Fruit fly (Drosophila melanogaster): Measurements from ENCODE around the gene Trmt61.
A peak's percentile ranks its signal among the peaks of the same experiment; 100 is the strongest.

Gene Trmt61

DNA sequence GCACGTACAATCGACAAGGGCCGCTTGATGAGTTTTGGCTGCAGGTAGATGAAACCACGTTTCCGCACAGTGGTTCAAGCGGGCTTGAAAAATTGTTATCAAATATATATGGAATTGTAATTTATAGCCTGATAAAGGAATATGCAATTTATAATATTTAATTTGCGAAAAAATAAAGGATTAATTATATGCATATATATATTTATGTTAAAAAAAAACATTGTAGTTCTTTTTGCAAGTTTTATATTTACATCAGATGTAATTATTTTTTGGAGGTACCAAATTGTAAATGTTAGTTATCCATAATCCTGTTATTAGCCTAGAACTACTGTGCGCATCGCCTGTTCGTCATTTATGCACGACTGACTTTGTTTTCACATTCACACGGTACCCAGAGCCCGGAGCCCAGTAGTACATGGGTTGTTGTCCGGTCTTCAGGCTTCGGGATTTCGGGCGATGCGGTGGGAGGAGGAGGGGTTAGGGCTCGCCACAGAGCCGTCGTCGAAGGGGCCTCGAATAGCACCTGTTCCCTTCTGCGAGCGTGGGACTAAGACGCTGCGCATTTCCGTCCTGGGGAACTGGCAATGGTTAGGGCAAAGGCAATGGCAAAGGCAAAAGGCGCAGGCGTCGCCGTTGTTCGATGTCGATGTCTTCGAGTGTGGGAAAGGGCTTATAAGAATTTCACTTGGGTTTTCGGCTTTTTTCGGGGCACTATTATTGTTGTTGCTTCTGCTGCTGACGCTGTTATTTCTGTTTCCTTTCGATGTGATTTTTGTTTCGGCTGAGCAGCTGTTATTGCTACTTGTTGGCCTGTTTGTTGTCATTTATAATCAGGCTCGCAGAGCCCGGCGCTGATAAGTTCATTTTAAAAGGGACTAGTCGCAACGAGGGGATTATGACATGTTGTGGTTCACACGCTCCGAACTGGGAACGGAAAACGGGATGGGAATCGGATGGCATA is 41.2 kb upstream of the Trmt61 start (continued):
- peak; percentile 1 for TF ChIP-seq fd3F (GFP tag; optimal IDR thresholded peaks at IDR 0.05)
- no peak for TF ChIP-seq Med (GFP tag)
- TF ChIP-seq Lim3 (GFP tag; IDR thresholded peaks at IDR 0.05): no peak
- TF ChIP-seq chn (GFP tag; optimal IDR thresholded peaks at IDR 0.05): no peak
- peak; percentile 94 for TF ChIP-seq CG12391 (tag; optimal IDR thresholded peaks at IDR 0.05)
- no peak for TF ChIP-seq CG11696 (GFP tag; IDR thresholded peaks at IDR 0.05)
- TF ChIP-seq gcm2 (GFP tag; optimal IDR thresholded peaks at IDR 0.05): no peak
- TF ChIP-seq trem (tag; optimal IDR thresholded peaks at IDR 0.05): peak; percentile 79
- peak; percentile 87 for TF ChIP-seq pros (GFP tag; optimal IDR thresholded peaks at IDR 0.05)
- TF ChIP-seq CG7786 (GFP tag; optimal IDR thresholded peaks at IDR 0.05): no peak
- no peak for TF ChIP-seq pan (optimal IDR thresholded peaks at IDR 0.05)
- peak in 1 of 2 experiments; percentile 34 for TF ChIP-seq pan (GFP tag; optimal IDR thresholded peaks at IDR 0.05 in 1 of 2, IDR thresholded peaks at IDR 0.05 in 1 of 2)
- peak; percentile 46; the same call in 1 of the 2 replicates for TF ChIP-seq chm (GFP tag; IDR thresholded peaks at IDR 0.05)
- TF ChIP-seq CG32532 (GFP tag; IDR thresholded peaks at IDR 0.05): no peak; the same call in 1 of the 2 replicates
- peak; percentile 89 for TF ChIP-seq fd96Cb (tag; optimal IDR thresholded peaks at IDR 0.05)
- TF ChIP-seq CG6689 (GFP tag; IDR thresholded peaks at IDR 0.05): peak; percentile 87
- TF ChIP-seq CG11560 (tag; IDR thresholded peaks at IDR 0.05): no peak
- peak; percentile 34 for TF ChIP-seq CG13123 (GFP tag; optimal IDR thresholded peaks at IDR 0.05)
- TF ChIP-seq odd (GFP tag; optimal IDR thresholded peaks at IDR 0.05): peak; percentile 72
- TF ChIP-seq CG17328 (GFP tag; IDR thresholded peaks at IDR 0.05): peak; percentile 82
- TF ChIP-seq Optix (GFP tag; IDR thresholded peaks at IDR 0.05): no peak
- peak; percentile 71 for TF ChIP-seq CG12104 (GFP tag; optimal IDR thresholded peaks at IDR 0.05)
- peak; percentile 76; the same call in 1 of the 2 replicates for TF ChIP-seq ara (GFP tag; IDR thresholded peaks at IDR 0.05)
- no peak for TF ChIP-seq ato (GFP tag; IDR thresholded peaks at IDR 0.05; ENCODE audit: partially characterized antibody)
- TF ChIP-seq Chrac-16 (GFP tag; optimal IDR thresholded peaks at IDR 0.05): peak; percentile 76
- peak; percentile 41 for TF ChIP-seq CG1603 (tag; optimal IDR thresholded peaks at IDR 0.05)
- TF ChIP-seq sim (GFP tag; IDR thresholded peaks at IDR 0.05): peak; percentile 75
- peak in 1 of 2 experiments; percentile 10 for TF ChIP-seq Pdp1 (GFP tag; optimal IDR thresholded peaks at IDR 0.05)
- no peak for TF ChIP-seq tx (GFP tag; optimal IDR thresholded peaks at IDR 0.05)
- TF ChIP-seq grau (tag; optimal IDR thresholded peaks at IDR 0.05): peak; percentile 82
- TF ChIP-seq CG34224 (GFP tag; IDR thresholded peaks at IDR 0.05; ENCODE audit: partially characterized antibody): no peak
- peak; percentile 70 for TF ChIP-seq tin (GFP tag; optimal IDR thresholded peaks at IDR 0.05)
- no peak for TF ChIP-seq CG9932 (GFP tag; IDR thresholded peaks at IDR 0.05)
- TF ChIP-seq lilli (GFP tag; optimal IDR thresholded peaks at IDR 0.05): no peak
- peak; percentile 34; the same call in 1 of the 3 replicates for TF ChIP-seq H15 (GFP tag; IDR thresholded peaks at IDR 0.05)
- no peak for TF ChIP-seq tna (GFP tag; IDR thresholded peaks at IDR 0.05; ENCODE audit: partially characterized antibody)
- TF ChIP-seq dmrt11E (tag; optimal IDR thresholded peaks at IDR 0.05): peak; percentile 99
- no peak for TF ChIP-seq ems (GFP tag; optimal IDR thresholded peaks at IDR 0.05)
- peak; percentile 79 for TF ChIP-seq CG3407 (GFP tag; optimal IDR thresholded peaks at IDR 0.05)
- TF ChIP-seq Gug (GFP tag; IDR thresholded peaks at IDR 0.05): peak; percentile 30; the same call in 2 of the 4 replicates
- 0 out of 3 replicates have a peak, but pooled peaks have one; percentile 29 for TF ChIP-seq ken (GFP tag; IDR thresholded peaks at IDR 0.05)
- peak; percentile 70 for TF ChIP-seq CG8290 (GFP tag; optimal IDR thresholded peaks at IDR 0.05)
- peak in 1 of 2 experiments; percentile 77 for TF ChIP-seq CG8290 (tag; optimal IDR thresholded peaks at IDR 0.05)
- TF ChIP-seq Awh (GFP tag; IDR thresholded peaks at IDR 0.05): peak; percentile 50
- TF ChIP-seq CG34422 (GFP tag; IDR thresholded peaks at IDR 0.05): peak; percentile 43; the same call in 2 of the 3 replicates
- peak; percentile 48 for TF ChIP-seq CrebB (tag; optimal IDR thresholded peaks at IDR 0.05)
- peak; percentile 88 to 89 for TF ChIP-seq bsh (GFP tag; optimal IDR thresholded peaks at IDR 0.05)
- no peak for TF ChIP-seq Dbx (GFP tag; IDR thresholded peaks at IDR 0.05)
- TF ChIP-seq Antp (GFP tag; optimal IDR thresholded peaks at IDR 0.05): peak; percentile 20
